Fruit fly (Drosophila melanogaster): Measurements from ENCODE around the gene Ada2b.
A peak's percentile ranks its signal among the peaks of the same experiment; 100 is the strongest.

The Ada2b gene

dm6 chr3R:8256040-8256439, 15.7 kb upstream of the Ada2b start (continued):
- TF ChIP-seq CG17612 (GFP tag; IDR thresholded peaks at IDR 0.05): no peak
- TF ChIP-seq CG14014 (GFP tag; IDR thresholded peaks at IDR 0.05): no peak
- no peak for TF ChIP-seq kah (GFP tag; optimal IDR thresholded peaks at IDR 0.05)
- TF ChIP-seq sd (tag; optimal IDR thresholded peaks at IDR 0.05): no peak
- no peak for TF ChIP-seq CG13775 (GFP tag; optimal IDR thresholded peaks at IDR 0.05)
- TF ChIP-seq CG6175 (GFP tag; IDR thresholded peaks at IDR 0.05): no peak
- no peak for TF ChIP-seq ftz-f1 (GFP tag; optimal IDR thresholded peaks at IDR 0.05)
- no peak for TF ChIP-seq cas (GFP tag; IDR thresholded peaks at IDR 0.05)
- TF ChIP-seq zen2 (GFP tag; IDR thresholded peaks at IDR 0.05; ENCODE audit: partially characterized antibody): no peak
- no peak for TF ChIP-seq so (GFP tag; IDR thresholded peaks at IDR 0.05)
- no peak for TF ChIP-seq CG10274 (GFP tag; optimal IDR thresholded peaks at IDR 0.05)
- no peak for TF ChIP-seq sob (GFP tag; IDR thresholded peaks at IDR 0.05)
- no peak for TF ChIP-seq CG16815 (GFP tag; optimal IDR thresholded peaks at IDR 0.05)
- TF ChIP-seq sim (GFP tag; IDR thresholded peaks at IDR 0.05): no peak
- no peak for TF ChIP-seq CG14965 (GFP tag; optimal IDR thresholded peaks at IDR 0.05; ENCODE audit: borderline replicate concordance)
- TF ChIP-seq Rfx (GFP tag; IDR thresholded peaks at IDR 0.05): peak; percentile 53
- TF ChIP-seq ham (GFP tag; IDR thresholded peaks at IDR 0.05): no peak
- TF ChIP-seq CG4424 (GFP tag; optimal IDR thresholded peaks at IDR 0.05): no peak
- no peak for TF ChIP-seq otp (GFP tag; IDR thresholded peaks at IDR 0.05)
- TF ChIP-seq CG1792 (GFP tag; optimal IDR thresholded peaks at IDR 0.05): no peak
- no peak for TF ChIP-seq CG34422 (GFP tag; IDR thresholded peaks at IDR 0.05)
- TF ChIP-seq CG5180 (GFP tag; optimal IDR thresholded peaks at IDR 0.05): no peak
- TF ChIP-seq CG1603 (tag; optimal IDR thresholded peaks at IDR 0.05): peak; percentile 11
- no peak for TF ChIP-seq pfk (GFP tag; optimal IDR thresholded peaks at IDR 0.05)
- peak; percentile 39 for TF ChIP-seq CG12219 (GFP tag; optimal IDR thresholded peaks at IDR 0.05)
- no peak for TF ChIP-seq chm (GFP tag; IDR thresholded peaks at IDR 0.05)
- TF ChIP-seq grau (tag; optimal IDR thresholded peaks at IDR 0.05): peak; percentile 54
- peak; percentile 45 for TF ChIP-seq CG3281 (GFP tag; optimal IDR thresholded peaks at IDR 0.05)
- no peak for TF ChIP-seq CG15514 (GFP tag; optimal IDR thresholded peaks at IDR 0.05)
- TF ChIP-seq Ravus (GFP tag; IDR thresholded peaks at IDR 0.05): no peak; the same call in 1 of the 2 replicates
- TF ChIP-seq CG4404 (GFP tag; IDR thresholded peaks at IDR 0.05): 0 out of 2 replicates have a peak, but pooled peaks have one; percentile 17
- peak; percentile 59 for TF ChIP-seq CG7839 (tag; optimal IDR thresholded peaks at IDR 0.05)
- TF ChIP-seq CG11696 (GFP tag; IDR thresholded peaks at IDR 0.05): no peak
- TF ChIP-seq Ada2b (GFP tag; IDR thresholded peaks at IDR 0.05): no peak
- no peak for TF ChIP-seq Aef1 (GFP tag; IDR thresholded peaks at IDR 0.05)
- no peak for TF ChIP-seq da (GFP tag; optimal IDR thresholded peaks at IDR 0.05)
- TF ChIP-seq CG11560 (tag; IDR thresholded peaks at IDR 0.05): 0 out of 3 replicates have a peak, but pooled peaks have one; percentile 32
- TF ChIP-seq Ets65A (GFP tag): peak; percentile 86
- TF ChIP-seq ato (GFP tag; IDR thresholded peaks at IDR 0.05; ENCODE audit: partially characterized antibody): no peak
- no peak for TF ChIP-seq CG9437 (GFP tag; optimal IDR thresholded peaks at IDR 0.05)
- no peak for TF ChIP-seq mld (GFP tag; IDR thresholded peaks at IDR 0.05; ENCODE audit: partially characterized antibody)
- TF ChIP-seq CG14441 (GFP tag; IDR thresholded peaks at IDR 0.05): peak; percentile 45; the same call in 1 of the 2 replicates
- no peak for TF ChIP-seq Side (GFP tag; optimal IDR thresholded peaks at IDR 0.05)
- no peak for TF ChIP-seq CG12155 (GFP tag; optimal IDR thresholded peaks at IDR 0.05)
- TF ChIP-seq CG1647 (GFP tag; optimal IDR thresholded peaks at IDR 0.05): no peak
- TF ChIP-seq CG11247 (GFP tag; IDR thresholded peaks at IDR 0.05): no peak
- no peak for TF ChIP-seq CG17912 (GFP tag; optimal IDR thresholded peaks at IDR 0.05)
- TF ChIP-seq Xrp1 (GFP tag; IDR thresholded peaks at IDR 0.05): no peak
- no peak for TF ChIP-seq slp2 (GFP tag; optimal IDR thresholded peaks at IDR 0.05)
- TF ChIP-seq CG3407 (GFP tag; optimal IDR thresholded peaks at IDR 0.05): no peak
- TF ChIP-seq CG12236 (GFP tag; optimal IDR thresholded peaks at IDR 0.05): no peak
- no peak for TF ChIP-seq CG15073 (GFP tag; optimal IDR thresholded peaks at IDR 0.05)

All from whole organism, embryonic.